Fruit fly (Drosophila melanogaster): ENCODE data around the gene Spn88Ea.

DNA sequence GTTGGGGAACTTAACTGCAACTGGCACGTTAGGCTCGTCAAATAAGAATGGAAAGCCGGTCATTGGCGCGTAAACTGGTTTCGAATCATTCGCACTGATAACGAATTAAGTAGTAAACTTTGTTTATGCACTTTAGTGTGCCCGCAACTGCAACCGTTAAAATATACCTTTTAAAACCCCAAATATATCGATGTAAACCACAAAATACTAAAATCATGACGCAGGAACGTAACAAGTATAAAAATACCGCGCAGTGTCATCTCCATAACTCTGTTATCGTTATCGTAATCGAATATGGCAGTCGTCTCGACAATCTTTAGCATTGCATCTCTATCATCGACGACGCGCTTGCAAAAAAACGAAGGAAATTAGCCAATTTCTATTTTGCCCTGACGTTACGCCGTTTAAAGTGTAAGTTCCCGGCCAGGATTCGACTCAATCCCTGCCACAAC is 19.1 kb upstream of the Spn88Ea start, which contains the start of the genes CG31344 and Caf1-55:
- TF ChIP-seq CG8301 (tag; optimal IDR thresholded peaks at IDR 0.05) (no peak), fd96Ca (GFP tag; IDR thresholded peaks at IDR 0.05) (no peak), gl (tag; optimal IDR thresholded peaks at IDR 0.05) (no peak), Pif1B (GFP tag; optimal IDR thresholded peaks at IDR 0.05) (no peak), CG13204 (GFP tag; optimal IDR thresholded peaks at IDR 0.05) (no peak), Pif1A (GFP tag; optimal IDR thresholded peaks at IDR 0.05) (no peak)

Data from whole organism, pupa.